Fruit fly (Drosophila melanogaster) whole organism, wandering third instar larva: ENCODE measurements around the gene Tim17b1.
A peak's percentile ranks its signal among the peaks of the same experiment; 100 is the strongest.

Experiments used
- Dfd ChIP-seq: fragments of >200 bp; optimal IDR thresholded peaks from 2 replicates; lab custom pipeline; 2017; ENCODE audit warnings: missing biosample characterization, missing genetic modification characterization
- Hnf4 ChIP-seq: fragments of 200-800 bp; sonication (Bioruptor generic); optimal IDR thresholded peaks from 2 replicates; lab custom pipeline; 2016; ENCODE audit warnings: missing biosample characterization, mild to moderate bottlenecking, missing genetic modification characterization
- Myc ChIP-seq: fragments of >200 bp; optimal IDR thresholded peaks from 2 replicates; lab custom pipeline; 2017
- OdsH ChIP-seq: fragments of 200-800 bp; sonication (Bioruptor generic); optimal IDR thresholded peaks from 2 replicates; lab custom pipeline; 2016; ENCODE audit warnings: missing biosample characterization, mild to moderate bottlenecking, missing genetic modification characterization
- Vsx2 ChIP-seq: fragments of 200-300, 225-300 bp; sonication (Bioruptor generic); optimal IDR thresholded peaks from 2 replicates; lab custom pipeline; 2018; ENCODE audit warnings: missing biosample characterization, missing genetic modification characterization; ENCODE audit not compliant: partially characterized antibody
- brk ChIP-seq: fragments of 200-800 bp; sonication (Bioruptor generic); optimal IDR thresholded peaks from 2 replicates; lab custom pipeline; 2016; ENCODE audit warnings: missing biosample characterization, mild to moderate bottlenecking, missing genetic modification characterization
- fru ChIP-seq: fragments of 200-800 bp; sonication (Bioruptor generic); optimal IDR thresholded peaks from 3 replicates; lab custom pipeline; 2016; ENCODE audit warnings: missing biosample characterization, mild to moderate bottlenecking, missing genetic modification characterization
- psq ChIP-seq: fragments of 200-800 bp; sonication (Bioruptor generic); optimal IDR thresholded peaks from 3 replicates; lab custom pipeline; 2017; ENCODE audit warnings: missing biosample characterization, mild to moderate bottlenecking, missing genetic modification characterization, moderate library complexity

- TF ChIP-seq OdsH (GFP tag; lab: Kevin White, UChicago) (no peak), Myc (no peak), fru (GFP tag; lab: Kevin White, UChicago) (peak; percentile 38), Dfd (GFP tag; lab: Kevin White, UChicago) (no peak), Vsx2 (GFP tag; lab: Kevin White, UChicago) (no peak), Hnf4 (GFP tag; lab: Kevin White, UChicago) (no peak), brk (GFP tag; lab: Kevin White, UChicago) (no peak), psq (GFP tag; lab: Kevin White, UChicago) (peak; percentile 4)
Observed at dm6 chr3R:5330338-5330737, 30.4 kb downstream of the Tim17b1 start.
